Fruit fly (Drosophila melanogaster) S2 (cell line): ENCODE data around the gene CG12017.

Source experiments
- CG8478 ChIP-seq: fragments of >200 bp; optimal IDR thresholded peaks from 2 replicates; lab custom pipeline; 2018
- CTCF ChIP-seq, 2 experiments: fragments of >200 bp; optimal IDR thresholded peaks; 2 replicates each; lab custom pipeline; 2018

- TF ChIP-seq CTCF (optimal IDR thresholded peaks at IDR 0.05; lab: Kevin White, UChicago) (no peak), CG8478 (lab: Kevin White, UChicago) (no peak)
Measured at dm6 chr3L:3239785-3240596, 40.0 kb upstream of the CG12017 start.
